Worm (Caenorhabditis elegans) whole organism, young adult: Measurements from ENCODE around the gene lap-1.
A peak's percentile ranks its signal among the peaks of the same experiment; 100 is the strongest.

Experiments
- F33H1.4 ChIP-seq: fragments of 200-800 bp; sonication (Bioruptor generic); IDR thresholded peaks from 2 replicates; pipeline ENCODE4 v1.3.6; 2022; ENCODE audit warnings: missing genetic modification reagents, missing genetic modification characterization, missing compliant biosample characterization
- F39B2.1 ChIP-seq: fragments of 200-800 bp; sonication (Bioruptor generic); IDR thresholded peaks from 2 replicates; pipeline ENCODE4 v1.3.6; 2022; ENCODE audit warnings: missing genetic modification reagents, missing genetic modification characterization, missing compliant biosample characterization
- F57A8.1 ChIP-seq: fragments of 200-800 bp; sonication (Bioruptor generic); optimal IDR thresholded peaks from 2 replicates; lab custom pipeline; 2018; ENCODE audit warnings: mild to moderate bottlenecking, missing genetic modification characterization, moderate library complexity, missing compliant biosample characterization
- K12H6.12 ChIP-seq: fragments of 200-800 bp; sonication (Bioruptor generic); optimal IDR thresholded peaks from 2 replicates; lab custom pipeline; 2018; ENCODE audit warnings: mild to moderate bottlenecking, missing genetic modification characterization, missing compliant biosample characterization
- aptf-2 ChIP-seq: fragments of 200-800 bp; sonication (Bioruptor generic); conservative IDR thresholded peaks from 2 replicates; pipeline ENCODE4 v1.3.6; 2022; ENCODE audit warnings: missing genetic modification reagents, missing genetic modification characterization, missing compliant biosample characterization
- aptf-3 ChIP-seq: fragments of 200-800 bp; sonication (Bioruptor generic); IDR thresholded peaks from 2 replicates; pipeline ENCODE4 v1.3.6; 2022; ENCODE audit warnings: missing genetic modification characterization, missing compliant biosample characterization
- attf-3 ChIP-seq: fragments of 200-800 bp; sonication (Bioruptor generic); conservative IDR thresholded peaks from 2 replicates; pipeline ENCODE4 v1.3.6; 2022; ENCODE audit warnings: missing genetic modification reagents, missing genetic modification characterization, missing compliant biosample characterization
- attf-5 ChIP-seq: fragments of 200-800 bp; sonication (Bioruptor generic); optimal IDR thresholded peaks from 2 replicates; lab custom pipeline; 2018; ENCODE audit warnings: mild to moderate bottlenecking, missing genetic modification characterization, missing compliant biosample characterization
- attf-6 ChIP-seq: fragments of 200-800 bp; sonication (Bioruptor generic); IDR thresholded peaks from 2 replicates; pipeline ENCODE4 v1.3.6; 2022; ENCODE audit warnings: missing genetic modification reagents, missing genetic modification characterization, missing compliant biosample characterization
- bed-2 ChIP-seq: fragments of 200-800 bp; sonication (Bioruptor generic); IDR thresholded peaks from 2 replicates; pipeline ENCODE4 v1.3.6; 2022; ENCODE audit warnings: missing genetic modification reagents, missing genetic modification characterization, missing compliant biosample characterization
- ccch-3 ChIP-seq: fragments of 200-800 bp; sonication (Bioruptor generic); optimal IDR thresholded peaks from 2 replicates; lab custom pipeline; 2018; ENCODE audit warnings: mild to moderate bottlenecking, missing genetic modification characterization, missing compliant biosample characterization
- cebp-1 ChIP-seq, 2 experiments: fragments of 200-800 bp in 1 of 2; sonication (Bioruptor generic) in 1 of 2; sonication (generic microtip) in 1 of 2; IDR thresholded peaks in 1 of 2; optimal IDR thresholded peaks in 1 of 2; 2 replicates each; pipeline versions ENCODE4 v1.3.6 to Lab custom; 2017 to 2022; ENCODE audit warnings: missing compliant biosample characterization in 2 of 2, missing genetic modification characterization in 2 of 2, mild to moderate bottlenecking in 1 of 2, missing genetic modification reagents in 1 of 2, moderate library complexity in 1 of 2
- cebp-2 ChIP-seq: fragments of 200-800 bp; sonication (Bioruptor generic); IDR thresholded peaks from 2 replicates; pipeline ENCODE4 v1.3.6; 2022; ENCODE audit warnings: missing genetic modification characterization, missing compliant biosample characterization
- ceh-58 ChIP-seq: fragments of 200-800 bp; sonication (Bioruptor generic); IDR thresholded peaks from 2 replicates; pipeline ENCODE4 v1.3.6; 2022; ENCODE audit warnings: missing genetic modification characterization, missing compliant biosample characterization
- efl-1 ChIP-seq: fragments of 150-350 bp; optimal IDR thresholded peaks from 2 replicates; lab custom pipeline; 2014; ENCODE audit warnings: missing biosample characterization, missing genetic modification reagents, missing genetic modification characterization
- hmg-1.2 ChIP-seq: fragments of 200-800 bp; sonication (Bioruptor generic); IDR thresholded peaks from 2 replicates; pipeline ENCODE4 v1.3.6; 2022; ENCODE audit warnings: missing genetic modification reagents, missing genetic modification characterization, missing compliant biosample characterization
- hrde-1 ChIP-seq: sonication (generic microtip); optimal IDR thresholded peaks from 2 replicates; lab custom pipeline; 2016; ENCODE audit warnings: missing genetic modification characterization, mild to moderate bottlenecking, missing compliant biosample characterization, moderate library complexity, missing genotype, missing genetic modification reagents, borderline replicate concordance
- lag-1 ChIP-seq: fragments of 200-800 bp; sonication (Bioruptor generic); IDR thresholded peaks from 2 replicates; pipeline ENCODE4 v1.3.6; 2022; ENCODE audit warnings: missing genetic modification reagents, missing genetic modification characterization, missing compliant biosample characterization
- let-607 ChIP-seq, 2 experiments: fragments of 200-800 bp in 1 of 2; sonication (Bioruptor generic) in 1 of 2; sonication (generic microtip) in 1 of 2; optimal IDR thresholded peaks; 2 replicates each; lab custom pipeline; 2016 to 2018; ENCODE audit warnings: mild to moderate bottlenecking in 2 of 2, missing compliant biosample characterization in 2 of 2, missing genetic modification characterization in 2 of 2, moderate library complexity in 2 of 2, missing genotype in 1 of 2
- lin-35 ChIP-seq, 3 experiments: fragments of 150-350 bp in 2 of 3; sonication (generic microtip) in 1 of 3; optimal IDR thresholded peaks; 2 replicates each; lab custom pipeline; 2014 to 2018; ENCODE audit warnings: missing biosample characterization in 3 of 3, missing genetic modification characterization in 3 of 3, missing genetic modification reagents in 3 of 3
- lin-40 ChIP-seq: sonication (generic microtip); optimal IDR thresholded peaks from 2 replicates; lab custom pipeline; 2016; ENCODE audit warnings: missing genetic modification characterization, mild to moderate bottlenecking, missing compliant biosample characterization, missing genotype, missing genetic modification reagents
- lin-54 ChIP-seq: fragments of 200-800 bp; sonication (Bioruptor generic); optimal IDR thresholded peaks from 2 replicates; lab custom pipeline; 2018; ENCODE audit warnings: mild to moderate bottlenecking, missing genetic modification characterization, missing compliant biosample characterization
- lsl-1 ChIP-seq: fragments of 200-800 bp; sonication (Bioruptor generic); optimal IDR thresholded peaks from 2 replicates; lab custom pipeline; 2018; ENCODE audit warnings: mild to moderate bottlenecking, missing genetic modification characterization, moderate library complexity, missing compliant biosample characterization
- madf-6 ChIP-seq: fragments of 200-800 bp; sonication (Bioruptor generic); IDR thresholded peaks from 2 replicates; pipeline ENCODE4 v1.3.6; 2022; ENCODE audit warnings: missing genetic modification reagents, missing genetic modification characterization, missing compliant biosample characterization
- madf-8 ChIP-seq: fragments of 200-800 bp; sonication (Bioruptor generic); conservative IDR thresholded peaks from 2 replicates; pipeline ENCODE4 v1.3.6; 2022; ENCODE audit warnings: missing genetic modification reagents, missing genetic modification characterization, missing compliant biosample characterization
- nhr-120 ChIP-seq: fragments of 200-800 bp; sonication (Bioruptor generic); IDR thresholded peaks from 2 replicates; pipeline ENCODE4 v1.3.6; 2022; ENCODE audit warnings: missing genetic modification characterization, missing compliant biosample characterization
- nhr-80 ChIP-seq: sonication (generic microtip); optimal IDR thresholded peaks from 2 replicates; lab custom pipeline; 2016; ENCODE audit warnings: missing genetic modification characterization, missing compliant biosample characterization
- rec-8 ChIP-seq, 2 experiments: sonication (generic microtip); optimal IDR thresholded peaks; 2 replicates each; lab custom pipeline; 2016; ENCODE audit warnings: mild to moderate bottlenecking in 2 of 2, missing genetic modification characterization in 2 of 2, missing genetic modification reagents in 2 of 2, missing genotype in 2 of 2, missing biosample characterization in 1 of 2, missing compliant biosample characterization in 1 of 2, moderate library complexity in 1 of 2
- rpc-1 ChIP-seq, 2 experiments: fragments of 150-350 bp in 1 of 2; sonication (generic microtip) in 1 of 2; optimal IDR thresholded peaks; 2 replicates each; lab custom pipeline; 2014 to 2018; ENCODE audit warnings: missing biosample characterization in 1 of 2, missing genetic modification characterization in 1 of 2, missing genetic modification reagents in 1 of 2, missing genotype in 1 of 2
- sea-2 ChIP-seq: fragments of 200-800 bp; sonication (Bioruptor generic); IDR thresholded peaks from 2 replicates; pipeline ENCODE4 v1.3.6; 2022; ENCODE audit warnings: missing genetic modification characterization, missing compliant biosample characterization
- snpc-1.3 ChIP-seq: sonication (generic microtip); optimal IDR thresholded peaks from 2 replicates; lab custom pipeline; 2017; ENCODE audit warnings: missing genetic modification characterization, mild to moderate bottlenecking, missing compliant biosample characterization, antibody characterized with exemption, moderate library complexity, missing genotype, missing genetic modification reagents; ENCODE audit not compliant: insufficient read depth
- snpc-3.4 ChIP-seq: sonication (generic microtip); optimal IDR thresholded peaks from 2 replicates; lab custom pipeline; 2017; ENCODE audit warnings: missing genetic modification characterization, mild to moderate bottlenecking, missing compliant biosample characterization, antibody characterized with exemption, moderate library complexity, missing genotype, missing genetic modification reagents
- somi-1 ChIP-seq: fragments of 200-800 bp; sonication (Bioruptor generic); optimal IDR thresholded peaks from 2 replicates; lab custom pipeline; 2018; ENCODE audit warnings: mild to moderate bottlenecking, missing genetic modification characterization, missing compliant biosample characterization
- tbp1 ChIP-seq: fragments of 200-800 bp; sonication (Bioruptor generic); optimal IDR thresholded peaks from 2 replicates; lab custom pipeline; 2018; ENCODE audit warnings: mild to moderate bottlenecking, missing genetic modification characterization, missing compliant biosample characterization
- ztf-22 ChIP-seq: fragments of 200-800 bp; sonication (Bioruptor generic); optimal IDR thresholded peaks from 2 replicates; lab custom pipeline; 2018; ENCODE audit warnings: mild to moderate bottlenecking, missing genetic modification characterization, moderate library complexity, missing compliant biosample characterization
- ztf-26 ChIP-seq: sonication (generic microtip); optimal IDR thresholded peaks from 2 replicates; lab custom pipeline; 2017; ENCODE audit warnings: missing genetic modification characterization, missing compliant biosample characterization

lap-1 gene

DNA sequence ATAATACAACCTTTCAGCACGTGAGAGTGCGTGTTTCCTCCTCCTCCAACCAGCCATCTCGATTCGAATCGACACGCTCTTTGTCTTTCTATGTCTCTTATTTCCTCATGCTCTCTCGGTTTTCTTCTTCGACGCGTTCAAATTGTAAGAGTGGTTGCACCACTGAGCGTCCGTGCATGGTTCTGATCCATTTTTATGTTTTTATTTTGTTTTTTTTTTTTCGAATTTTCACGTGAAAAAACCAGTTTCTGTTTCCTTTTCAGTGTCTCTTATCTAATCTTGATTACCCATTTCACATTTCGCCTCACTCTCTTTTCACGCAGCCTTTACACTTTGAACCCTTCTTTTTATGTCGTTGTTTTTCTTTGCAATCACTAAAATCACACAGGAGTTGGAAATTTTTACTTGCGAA lies 30.9 kb downstream of the lap-1 start:
- no peak for TF ChIP-seq somi-1
- no peak for TF ChIP-seq rpc-1 (optimal IDR thresholded peaks at IDR 0.05; lab: Kevin White, UChicago)
- TF ChIP-seq rpc-1 (tag; optimal IDR thresholded peaks at IDR 0.05; lab: Kevin White, UChicago), result no peak
- TF ChIP-seq aptf-2 (GFP tag; lab: Robert Waterston, UW), result no peak
- TF ChIP-seq ztf-26 (tag; lab: Kevin White, UChicago), result peak; percentile 24
- peak; percentile 73 for TF ChIP-seq lin-40
- TF ChIP-seq let-607 (tag; optimal IDR thresholded peaks at IDR 0.05; lab: Kevin White, UChicago), result peak in 1 of 2 experiments; percentile 2
- no peak for TF ChIP-seq bed-2 (GFP tag; lab: Robert Waterston, UW)
- TF ChIP-seq nhr-80 (tag; lab: Kevin White, UChicago), result peak; percentile 61
- TF ChIP-seq tbp1 (GFP tag; lab: Kevin White, UChicago), result no peak
- no peak for TF ChIP-seq F57A8.1 (GFP tag; lab: Kevin White, UChicago)
- TF ChIP-seq hrde-1 (tag; lab: Kevin White, UChicago), result no peak
- no peak for TF ChIP-seq nhr-120 (GFP tag; lab: Robert Waterston, UW)
- no peak for TF ChIP-seq lag-1
- TF ChIP-seq attf-5 (GFP tag; lab: Kevin White, UChicago), result peak; percentile 4
- TF ChIP-seq cebp-1 (GFP tag; IDR thresholded peaks at IDR 0.05; lab: Robert Waterston, UW), result no peak
- peak; percentile 68 for TF ChIP-seq cebp-1 (tag; optimal IDR thresholded peaks at IDR 0.05; lab: Kevin White, UChicago)
- no peak for TF ChIP-seq aptf-3 (GFP tag; lab: Robert Waterston, UW)
- no peak for TF ChIP-seq snpc-3.4 (tag; lab: Kevin White, UChicago)
- TF ChIP-seq sea-2 (GFP tag; lab: Robert Waterston, UW), result no peak
- TF ChIP-seq ccch-3 (GFP tag; lab: Kevin White, UChicago), result no peak
- no peak for TF ChIP-seq lin-35 (GFP tag; optimal IDR thresholded peaks at IDR 0.05; lab: Kevin White, UChicago)
- no peak for TF ChIP-seq attf-3
- peak; percentile 66; the same call in 1 of the 2 replicates for TF ChIP-seq hmg-1.2

DNA sequence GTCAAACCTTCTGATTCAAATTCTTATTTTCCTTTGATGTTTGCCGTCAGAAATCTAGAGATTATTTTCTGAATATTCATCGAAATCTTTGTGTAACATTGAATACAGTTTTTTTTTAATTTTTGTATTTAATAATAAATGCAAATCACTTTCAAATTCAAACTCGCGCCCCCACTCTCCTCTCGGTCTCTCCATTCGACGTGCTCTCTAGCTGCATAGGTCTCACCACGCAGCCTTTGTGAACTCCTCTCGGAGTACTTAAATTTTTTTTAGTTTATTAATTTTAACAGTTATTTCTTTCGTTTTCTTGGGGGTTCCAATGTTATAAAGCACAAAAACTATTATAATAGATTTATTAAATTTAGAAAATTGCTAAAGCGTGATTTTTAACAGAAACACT lies 31.5 kb downstream of the lap-1 start:
- no peak for TF ChIP-seq aptf-2 (GFP tag; lab: Robert Waterston, UW)
- peak; percentile 71 for TF ChIP-seq hmg-1.2
- no peak for TF ChIP-seq cebp-2
- TF ChIP-seq lin-40, result no peak
- no peak for TF ChIP-seq ztf-26 (tag; lab: Kevin White, UChicago)
- no peak for TF ChIP-seq lin-35 (GFP tag; optimal IDR thresholded peaks at IDR 0.05; lab: Kevin White, UChicago)
- peak; percentile 60 for TF ChIP-seq efl-1 (GFP tag; lab: Kevin White, UChicago)
- peak; percentile 69 for TF ChIP-seq F33H1.4 (GFP tag; lab: Robert Waterston, UW)
- TF ChIP-seq lsl-1 (GFP tag; lab: Kevin White, UChicago), result peak; percentile 38
- TF ChIP-seq madf-6 (GFP tag; lab: Robert Waterston, UW), result peak; percentile 28; the same call in 1 of the 2 replicates
- TF ChIP-seq attf-6 (GFP tag; lab: Robert Waterston, UW), result no peak
- peak; percentile 64 for TF ChIP-seq lin-54 (GFP tag; lab: Kevin White, UChicago)
- TF ChIP-seq rec-8 (tag; optimal IDR thresholded peaks at IDR 0.05; lab: Kevin White, UChicago), result no peak
- no peak for TF ChIP-seq nhr-80 (tag; lab: Kevin White, UChicago)
- TF ChIP-seq snpc-1.3, result peak; percentile 54

DNA sequence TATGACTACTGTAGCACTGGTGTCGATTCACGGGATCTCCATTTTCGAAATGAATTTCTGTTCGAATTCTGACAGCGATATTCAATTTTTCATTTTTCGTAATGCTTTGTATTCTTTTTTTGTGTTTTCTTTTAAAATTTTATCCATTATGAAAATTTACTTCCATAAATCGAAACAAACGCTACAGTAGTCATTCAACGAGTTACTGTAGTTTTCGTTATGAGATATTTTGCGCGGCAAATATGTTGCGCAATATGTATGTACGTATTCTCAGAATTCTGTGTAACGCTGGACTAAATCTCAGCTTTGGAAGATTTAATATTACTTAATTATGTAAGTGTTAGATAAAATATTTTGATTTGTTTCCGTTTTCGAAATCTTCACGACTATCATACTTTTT lies 32.6 kb downstream of the lap-1 start:
- no peak for TF ChIP-seq F39B2.1

DNA sequence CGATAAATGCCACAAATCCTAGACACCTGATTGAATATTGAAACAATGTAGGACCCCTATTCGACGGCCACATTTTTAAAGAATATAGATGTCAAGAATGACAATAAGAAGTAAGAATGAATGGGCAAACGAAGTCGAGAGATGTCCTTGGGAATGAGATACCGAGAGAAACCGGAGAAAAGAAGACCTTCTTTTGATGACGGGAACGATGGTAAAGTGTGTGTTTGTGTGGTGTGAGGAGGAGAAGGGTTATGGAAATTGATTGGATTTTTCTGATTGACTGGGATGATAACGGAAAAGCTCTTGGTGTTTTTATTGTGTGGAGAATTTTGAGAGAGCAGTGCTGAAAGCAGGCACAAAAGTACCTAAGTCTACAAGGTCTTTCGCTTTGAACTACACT lies 33.1 kb downstream of the lap-1 start, which contains the start of gene R05D3.9:
Gene R05D3.9, minus strand, starts transcription at position 101 of the 400 bp plus-strand sequence.
- no peak for TF ChIP-seq ztf-22
- TF ChIP-seq ceh-58 (GFP tag; lab: Robert Waterston, UW), result no peak
- no peak for TF ChIP-seq K12H6.12 (tag; lab: Kevin White, UChicago)
- TF ChIP-seq madf-8, result no peak
